Worm (Caenorhabditis elegans) whole organism, L4 larva: ENCODE measurements around the gene Y62E10A.24.

Source experiments
- F44E2.7 ChIP-seq: fragments of 200-800 bp; sonication (Bioruptor generic); IDR thresholded peaks from 2 replicates; pipeline ENCODE4 v2.1.2; 2022; ENCODE audit warnings: missing genetic modification characterization, missing compliant biosample characterization
- T26A8.4 ChIP-seq: fragments of 200-800 bp; sonication (Bioruptor generic); IDR thresholded peaks from 2 replicates; pipeline ENCODE4 v1.3.6; 2022; ENCODE audit warnings: missing genetic modification characterization, missing compliant biosample characterization
- Y5F2A.4 ChIP-seq: fragments of 200-800 bp; sonication (Bioruptor generic); optimal IDR thresholded peaks from 2 replicates; lab custom pipeline; 2018; ENCODE audit warnings: mild to moderate bottlenecking, missing genetic modification characterization, missing compliant biosample characterization
- Y75B8A.6 ChIP-seq: fragments of 200-800 bp; sonication (Bioruptor generic); IDR thresholded peaks from 2 replicates; pipeline ENCODE4 v1.3.6; 2022; ENCODE audit warnings: missing genetic modification reagents, missing genetic modification characterization, missing compliant biosample characterization
- aha-1 ChIP-seq: fragments of 150-350 bp; peaks from one replicate; lab custom pipeline; 2014; ENCODE audit warnings: missing biosample characterization, missing genetic modification characterization
- aly-2 ChIP-seq: sonication (generic microtip); optimal IDR thresholded peaks from 2 replicates; lab custom pipeline; 2018; ENCODE audit warnings: missing biosample characterization, missing genetic modification characterization
- ama-1 ChIP-seq: fragments of 150-350 bp; optimal IDR thresholded peaks from 2 replicates; lab custom pipeline; 2014; ENCODE audit warnings: inconsistent platforms, mixed read lengths
- attf-4 ChIP-seq: sonication (generic microtip); optimal IDR thresholded peaks from 3 replicates; lab custom pipeline; 2017; ENCODE audit warnings: missing biosample characterization, missing genetic modification characterization
- ceh-20 ChIP-seq: fragments of 200-800 bp; sonication (Bioruptor generic); IDR thresholded peaks from 2 replicates; pipeline ENCODE4 v1.3.6; 2022; ENCODE audit warnings: missing genetic modification reagents, missing genetic modification characterization, missing compliant biosample characterization
- ceh-28 ChIP-seq: fragments of 150-350 bp; optimal IDR thresholded peaks from 2 replicates; lab custom pipeline; 2014; ENCODE audit warnings: missing biosample characterization, missing genetic modification reagents, missing genetic modification characterization
- ceh-32 ChIP-seq: sonication (generic microtip); optimal IDR thresholded peaks from 2 replicates; lab custom pipeline; 2016; ENCODE audit warnings: mild to moderate bottlenecking, missing genetic modification characterization, missing compliant biosample characterization; ENCODE audit not compliant: poor library complexity
- ceh-62 ChIP-seq: sonication (generic microtip); optimal IDR thresholded peaks from 2 replicates; lab custom pipeline; 2017; ENCODE audit warnings: missing biosample characterization, missing genetic modification characterization
- ces-1 ChIP-seq: fragments of 150-350 bp; sonication (generic microtip); optimal IDR thresholded peaks from 4 replicates; lab custom pipeline; 2014; ENCODE audit warnings: missing biosample characterization, missing genetic modification reagents, missing genetic modification characterization
- ctbp-1 ChIP-seq: fragments of 200-800 bp; sonication (Bioruptor generic); IDR thresholded peaks from 2 replicates; pipeline ENCODE4 v1.3.6; 2022; ENCODE audit warnings: missing genetic modification reagents, missing genetic modification characterization, missing compliant biosample characterization
- daf-8 ChIP-seq: fragments of 200-800 bp; sonication (Bioruptor generic); IDR thresholded peaks from 2 replicates; pipeline ENCODE4 v1.3.6; 2022; ENCODE audit warnings: missing genetic modification characterization, missing compliant biosample characterization
- dmd-6 ChIP-seq: fragments of 200-800 bp; sonication (Bioruptor generic); IDR thresholded peaks from 2 replicates; pipeline ENCODE4 v1.3.6; 2022; ENCODE audit warnings: missing genetic modification reagents, missing genetic modification characterization, missing compliant biosample characterization
- dmd-9 ChIP-seq: fragments of 200-800 bp; sonication (Bioruptor generic); IDR thresholded peaks from 2 replicates; pipeline ENCODE4 v1.3.6; 2022; ENCODE audit warnings: missing genetic modification reagents, missing genetic modification characterization, missing compliant biosample characterization
- dpl-1 ChIP-seq: fragments of 150-350 bp; optimal IDR thresholded peaks from 2 replicates; lab custom pipeline; 2014; ENCODE audit warnings: missing biosample characterization, missing genetic modification reagents, missing genetic modification characterization
- duxl-1 ChIP-seq: sonication (generic microtip); optimal IDR thresholded peaks from 2 replicates; lab custom pipeline; 2016; ENCODE audit warnings: mild to moderate bottlenecking, missing genetic modification characterization, moderate library complexity, missing compliant biosample characterization; ENCODE audit not compliant: poor library complexity
- dve-1 ChIP-seq: sonication (generic microtip); optimal IDR thresholded peaks from 2 replicates; lab custom pipeline; 2017; ENCODE audit warnings: antibody characterized with exemption, mild to moderate bottlenecking, missing genetic modification characterization, missing compliant biosample characterization; ENCODE audit not compliant: insufficient read depth
- egl-27 ChIP-seq: sonication (generic microtip); optimal IDR thresholded peaks from 3 replicates; lab custom pipeline; 2017; ENCODE audit warnings: missing biosample characterization, missing genetic modification reagents, missing genetic modification characterization
- egl-43 ChIP-seq: fragments of 200-800 bp; sonication (Bioruptor generic); IDR thresholded peaks from 2 replicates; pipeline ENCODE4 v1.3.6; 2022; ENCODE audit warnings: missing genetic modification reagents, missing genetic modification characterization, missing compliant biosample characterization
- hif-1 ChIP-seq, 2 experiments: sonication (generic microtip); optimal IDR thresholded peaks; 2 replicates each; lab custom pipeline; 2016 to 2017; ENCODE audit warnings: missing compliant biosample characterization in 2 of 2, missing genetic modification characterization in 2 of 2, missing genetic modification reagents in 2 of 2, missing genotype in 2 of 2, mild to moderate bottlenecking in 1 of 2
- hlh-11 ChIP-seq: fragments of 200-800 bp; sonication (Bioruptor generic); optimal IDR thresholded peaks from 2 replicates; lab custom pipeline; 2018; ENCODE audit warnings: mild to moderate bottlenecking, missing genetic modification characterization, missing compliant biosample characterization
- hlh-30 ChIP-seq: sonication (generic microtip); optimal IDR thresholded peaks from 2 replicates; lab custom pipeline; 2017; ENCODE audit warnings: antibody characterized with exemption, mild to moderate bottlenecking, missing genetic modification characterization, missing compliant biosample characterization; ENCODE audit not compliant: insufficient read depth
- hmg-1.1 ChIP-seq: fragments of 200-800 bp; sonication (Bioruptor generic); IDR thresholded peaks from 2 replicates; pipeline ENCODE4 v1.3.6; 2022; ENCODE audit warnings: missing genetic modification reagents, missing genetic modification characterization, missing compliant biosample characterization
- lin-15B ChIP-seq: fragments of 150-350 bp; sonication (generic microtip); optimal IDR thresholded peaks from 3 replicates; lab custom pipeline; 2014; ENCODE audit warnings: missing biosample characterization, missing genetic modification characterization
- lir-3 ChIP-seq: sonication (generic microtip); optimal IDR thresholded peaks from 2 replicates; lab custom pipeline; 2016; ENCODE audit warnings: mild to moderate bottlenecking, missing genetic modification characterization, missing compliant biosample characterization
- lsy-2 ChIP-seq, 2 experiments: fragments of 150-350 bp in 1 of 2; sonication (generic microtip) in 1 of 2; optimal IDR thresholded peaks; 2 replicates each; lab custom pipeline; 2014 to 2017; ENCODE audit warnings: missing biosample characterization in 2 of 2, missing genetic modification characterization in 2 of 2
- madf-5 ChIP-seq, 2 experiments: fragments of 200-800 bp; sonication (Bioruptor generic); IDR thresholded peaks; 2 replicates each; pipeline ENCODE4 v1.3.6; 2022; ENCODE audit warnings: missing compliant biosample characterization in 2 of 2, missing genetic modification characterization in 2 of 2
- mdl-1 ChIP-seq, 2 experiments: fragments of 150-350 bp in 1 of 2; sonication (generic microtip) in 1 of 2; optimal IDR thresholded peaks; 2 replicates each; lab custom pipeline; 2014 to 2017; ENCODE audit warnings: missing biosample characterization in 2 of 2, missing genetic modification characterization in 2 of 2
- mes-2 ChIP-seq: sonication (generic microtip); optimal IDR thresholded peaks from 2 replicates; lab custom pipeline; 2016; ENCODE audit warnings: missing genotype, mild to moderate bottlenecking, missing genetic modification characterization, missing compliant biosample characterization; ENCODE audit not compliant: poor library complexity, severe bottlenecking
- mxl-3 ChIP-seq: fragments of 200-800 bp; sonication (Bioruptor generic); optimal IDR thresholded peaks from 2 replicates; lab custom pipeline; 2018; ENCODE audit warnings: mild to moderate bottlenecking, missing genetic modification characterization, missing compliant biosample characterization
- nhr-102 ChIP-seq: sonication (generic microtip); optimal IDR thresholded peaks from 2 replicates; lab custom pipeline; 2016; ENCODE audit warnings: mild to moderate bottlenecking, missing genetic modification characterization, moderate library complexity, missing compliant biosample characterization
- nhr-28 ChIP-seq: fragments of 150-350 bp; optimal IDR thresholded peaks from 2 replicates; lab custom pipeline; 2014; ENCODE audit warnings: missing biosample characterization, missing genetic modification characterization
- nhr-48 ChIP-seq: sonication (generic microtip); optimal IDR thresholded peaks from 2 replicates; lab custom pipeline; 2016; ENCODE audit warnings: mild to moderate bottlenecking, missing genetic modification characterization, missing compliant biosample characterization
- nhr-77 ChIP-seq: fragments of 150-350 bp; optimal IDR thresholded peaks from 2 replicates; lab custom pipeline; 2014; ENCODE audit warnings: missing biosample characterization, missing genetic modification characterization
- pha-4 ChIP-seq, 2 experiments: fragments of 150-350 bp in 1 of 2; fragments of 200-800 bp in 1 of 2; sonication (Bioruptor generic) in 1 of 2; IDR thresholded peaks in 1 of 2; optimal IDR thresholded peaks in 1 of 2; 2 replicates each; pipeline versions ENCODE4 v1.3.6 to Lab custom; 2014 to 2022; ENCODE audit warnings: missing genetic modification characterization in 2 of 2, missing genetic modification reagents in 2 of 2, missing biosample characterization in 1 of 2, missing compliant biosample characterization in 1 of 2
- pqm-1 ChIP-seq: sonication (generic microtip); optimal IDR thresholded peaks from 2 replicates; lab custom pipeline; 2017; ENCODE audit warnings: missing biosample characterization, missing genetic modification characterization
- rbr-2 ChIP-seq: sonication (generic microtip); optimal IDR thresholded peaks from 2 replicates; lab custom pipeline; 2016; ENCODE audit warnings: missing genotype, missing genetic modification characterization, missing compliant biosample characterization
- saeg-2 ChIP-seq: fragments of 200-800 bp; sonication (Bioruptor generic); IDR thresholded peaks from 2 replicates; pipeline ENCODE4 v1.3.6; 2022; ENCODE audit warnings: missing genetic modification reagents, missing genetic modification characterization, missing compliant biosample characterization
- sdz-12 ChIP-seq: fragments of 200-800 bp; sonication (Bioruptor generic); optimal IDR thresholded peaks from 2 replicates; lab custom pipeline; 2018; ENCODE audit warnings: mild to moderate bottlenecking, missing genetic modification characterization, missing compliant biosample characterization
- set-16 ChIP-seq: fragments of 200-800 bp; sonication (Bioruptor generic); IDR thresholded peaks from 2 replicates; pipeline ENCODE4 v1.3.6; 2022; ENCODE audit warnings: missing genetic modification reagents, missing genetic modification characterization, missing compliant biosample characterization
- spr-1 ChIP-seq: sonication (generic microtip); optimal IDR thresholded peaks from 2 replicates; lab custom pipeline; 2016; ENCODE audit warnings: mild to moderate bottlenecking, missing genetic modification characterization, missing compliant biosample characterization
- spr-3 ChIP-seq: fragments of 200-800 bp; sonication (Bioruptor generic); optimal IDR thresholded peaks from 2 replicates; lab custom pipeline; 2018; ENCODE audit warnings: mild to moderate bottlenecking, missing genetic modification characterization, missing compliant biosample characterization
- tag-97 ChIP-seq: fragments of 200-800 bp; sonication (Bioruptor generic); IDR thresholded peaks from 2 replicates; pipeline ENCODE4 v1.3.6; 2022; ENCODE audit warnings: missing genetic modification characterization, missing compliant biosample characterization
- unc-130 ChIP-seq: sonication (generic microtip); optimal IDR thresholded peaks from 2 replicates; lab custom pipeline; 2016; ENCODE audit warnings: missing genetic modification reagents, missing genetic modification characterization, missing compliant biosample characterization
- unc-39 ChIP-seq: sonication (generic microtip); optimal IDR thresholded peaks from 2 replicates; lab custom pipeline; 2017; ENCODE audit warnings: missing biosample characterization, missing genetic modification characterization
- ztf-11 ChIP-seq: fragments of 150-350 bp; optimal IDR thresholded peaks from 2 replicates; lab custom pipeline; 2014; ENCODE audit warnings: missing biosample characterization, missing genetic modification characterization

The Y62E10A.24 gene

DNA sequence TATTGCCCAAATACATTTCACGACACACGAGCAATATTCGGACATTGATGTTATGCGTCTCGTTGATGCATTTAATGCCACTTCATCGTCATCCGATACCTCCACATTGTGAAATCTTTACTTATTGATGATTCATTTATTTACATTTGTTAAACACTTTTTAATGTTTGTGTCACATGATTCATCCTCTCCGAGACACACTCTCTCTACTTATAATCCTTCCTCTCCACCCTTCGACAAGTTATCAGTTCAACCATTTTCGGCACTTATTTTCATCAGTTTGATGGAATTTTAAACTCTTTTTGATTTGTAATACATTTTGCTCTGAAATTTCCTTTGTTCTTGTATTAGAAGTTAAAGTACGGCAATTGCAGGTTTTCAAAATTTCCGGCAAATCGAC lies 24.4 kb upstream of the Y62E10A.24 start (continued):
- TF ChIP-seq ceh-62 (no peak), ceh-20 (GFP tag; lab: Robert Waterston, UW) (no peak), spr-3 (GFP tag; lab: Kevin White, UChicago) (no peak), daf-8 (GFP tag; lab: Robert Waterston, UW) (no peak), hlh-11 (tag; lab: Kevin White, UChicago) (peak; percentile 39), ceh-28 (tag; lab: Kevin White, UChicago) (no peak), tag-97 (no peak), Y5F2A.4 (no peak), F44E2.7 (no peak), nhr-48 (tag; lab: Kevin White, UChicago) (no peak), T26A8.4 (no peak), hlh-30 (peak; percentile 34), egl-43 (no peak), dmd-6 (peak; percentile 54), dmd-9 (GFP tag; lab: Robert Waterston, UW) (no peak), aly-2 (tag; lab: Kevin White, UChicago) (no peak), ctbp-1 (no peak), dpl-1 (GFP tag; lab: Kevin White, UChicago) (no peak), ztf-11 (tag; lab: Kevin White, UChicago) (no peak), pha-4 (GFP tag; IDR thresholded peaks at IDR 0.05; lab: Robert Waterston, UW) (no peak), pha-4 (tag; optimal IDR thresholded peaks at IDR 0.05; lab: Kevin White, UChicago) (peak; percentile 90), egl-27 (no peak), duxl-1 (tag; lab: Kevin White, UChicago) (no peak), unc-130 (GFP tag; lab: Kevin White, UChicago) (no peak), ama-1 (lab: Kevin White, UChicago) (no peak)

DNA sequence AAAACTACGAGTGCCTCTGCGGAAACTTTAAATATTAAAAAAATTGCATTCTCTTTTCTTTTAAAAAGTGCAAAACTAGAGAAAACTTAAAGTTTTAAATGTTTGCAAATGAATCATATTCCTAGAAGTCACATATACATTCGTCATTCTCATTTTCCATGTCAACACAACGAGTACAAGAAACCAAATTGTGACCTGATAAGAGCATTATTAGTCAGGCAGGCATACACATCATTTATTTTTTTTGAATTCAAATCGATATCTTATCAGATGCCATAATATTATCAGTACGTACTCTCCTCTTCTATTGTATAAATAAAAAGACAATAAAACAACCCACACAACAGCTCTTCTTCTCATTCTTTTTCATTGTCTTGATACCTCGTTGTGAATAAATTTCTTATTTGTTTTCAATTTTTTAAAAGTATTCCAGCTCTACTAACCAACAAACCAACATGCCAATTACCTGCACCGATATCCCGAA lies 23.2 kb upstream of the Y62E10A.24 start, which contains the start of gene W02A2.9:
Gene W02A2.9 (plus strand): TSS at position 434 of the 484 bp plus-strand sequence.
- no peak for TF ChIP-seq dmd-9 (GFP tag; lab: Robert Waterston, UW)
- TF ChIP-seq hlh-11 (tag; lab: Kevin White, UChicago): peak; percentile 52
- no peak for TF ChIP-seq sdz-12 (GFP tag; lab: Kevin White, UChicago)
- no peak for TF ChIP-seq spr-3 (GFP tag; lab: Kevin White, UChicago)
- TF ChIP-seq egl-27: no peak
- no peak for TF ChIP-seq rbr-2
- no peak for TF ChIP-seq attf-4 (tag; lab: Kevin White, UChicago)
- TF ChIP-seq tag-97: no peak
- no peak for TF ChIP-seq ceh-32 (tag; lab: Kevin White, UChicago)
- no peak for TF ChIP-seq ces-1 (GFP tag; lab: Kevin White, UChicago)
- TF ChIP-seq nhr-28 (tag; lab: Kevin White, UChicago): peak; percentile 57
- peak in 1 of 2 experiments; percentile 37 for TF ChIP-seq mdl-1 (tag; optimal IDR thresholded peaks at IDR 0.05; lab: Kevin White, UChicago)
- TF ChIP-seq unc-39: no peak
- peak; percentile 5 for TF ChIP-seq mes-2 (tag; lab: Kevin White, UChicago)
- no peak for TF ChIP-seq saeg-2
- peak; percentile 11 to 49 for TF ChIP-seq lsy-2 (tag; optimal IDR thresholded peaks at IDR 0.05; lab: Kevin White, UChicago)
- no peak for TF ChIP-seq aly-2 (tag; lab: Kevin White, UChicago)
- TF ChIP-seq lin-15B (tag; lab: Kevin White, UChicago): no peak
- peak in 1 of 2 experiments; percentile 57 for TF ChIP-seq hif-1 (tag; optimal IDR thresholded peaks at IDR 0.05; lab: Kevin White, UChicago)
- TF ChIP-seq aha-1: no peak
- no peak for TF ChIP-seq hmg-1.1 (GFP tag; lab: Robert Waterston, UW)
- no peak for TF ChIP-seq lir-3 (tag; lab: Kevin White, UChicago)
- TF ChIP-seq ceh-20 (GFP tag; lab: Robert Waterston, UW): no peak
- TF ChIP-seq pqm-1 (tag; lab: Kevin White, UChicago): peak; percentile 96
- TF ChIP-seq nhr-77: peak; percentile 64
- TF ChIP-seq duxl-1 (tag; lab: Kevin White, UChicago): no peak
- peak; percentile 86 for TF ChIP-seq dmd-6
- TF ChIP-seq mxl-3: no peak
- TF ChIP-seq spr-1 (tag; lab: Kevin White, UChicago): no peak
- TF ChIP-seq nhr-48 (tag; lab: Kevin White, UChicago): peak; percentile 41
- TF ChIP-seq nhr-102 (tag; lab: Kevin White, UChicago): no peak
- peak; percentile 72 for TF ChIP-seq dve-1 (tag; lab: Kevin White, UChicago)
- TF ChIP-seq madf-5 (GFP tag; IDR thresholded peaks at IDR 0.05; lab: Robert Waterston, UW): no peak
- no peak for TF ChIP-seq set-16 (GFP tag; lab: Robert Waterston, UW)
- no peak for TF ChIP-seq Y75B8A.6 (GFP tag; lab: Robert Waterston, UW)
